Worm (Caenorhabditis elegans) whole organism, early embryonic: ENCODE data around the gene C01B10.3.

Experiments
- B0310.2 ChIP-seq: sonication (generic microtip); optimal IDR thresholded peaks from 2 replicates; lab custom pipeline; 2016; ENCODE audit warnings: mild to moderate bottlenecking, missing genetic modification characterization, missing compliant biosample characterization
- F13C5.2 ChIP-seq: sonication (generic microtip); optimal IDR thresholded peaks from 2 replicates; lab custom pipeline; 2017; ENCODE audit warnings: mild to moderate bottlenecking, missing genetic modification characterization, inconsistent platforms, missing compliant biosample characterization
- aly-1 ChIP-seq: sonication (generic microtip); optimal IDR thresholded peaks from 2 replicates; lab custom pipeline; 2016; ENCODE audit warnings: missing genetic modification characterization, missing compliant biosample characterization
- ama-1 ChIP-seq: fragments of 150-350 bp; optimal IDR thresholded peaks from 2 replicates; lab custom pipeline; 2014
- ceh-13 ChIP-seq: fragments of 200-800 bp; sonication (Bioruptor generic); optimal IDR thresholded peaks from 2 replicates; lab custom pipeline; 2018; ENCODE audit warnings: mild to moderate bottlenecking, missing genetic modification characterization, missing compliant biosample characterization
- ceh-36 ChIP-seq: sonication (generic microtip); optimal IDR thresholded peaks from 2 replicates; lab custom pipeline; 2016; ENCODE audit warnings: missing genetic modification characterization, inconsistent platforms, missing compliant biosample characterization
- ets-7 ChIP-seq: sonication (generic microtip); optimal IDR thresholded peaks from 2 replicates; lab custom pipeline; 2016; ENCODE audit warnings: missing genotype, missing genetic modification characterization, missing compliant biosample characterization
- flt-1 ChIP-seq: fragments of 200-800 bp; sonication (Bioruptor generic); IDR thresholded peaks from 2 replicates; pipeline ENCODE4 v1.3.6; 2022; ENCODE audit warnings: missing genetic modification characterization, missing compliant biosample characterization
- hnd-1 ChIP-seq: sonication (generic microtip); optimal IDR thresholded peaks from 2 replicates; lab custom pipeline; 2016; ENCODE audit warnings: missing genetic modification characterization, missing compliant biosample characterization
- scrt-1 ChIP-seq: fragments of 200-800 bp; sonication (Bioruptor generic); IDR thresholded peaks from 2 replicates; pipeline ENCODE4 v1.3.6; 2022; ENCODE audit warnings: missing genetic modification characterization, missing compliant biosample characterization
- sea-1 ChIP-seq: fragments of 200-800 bp; sonication (Bioruptor generic); conservative IDR thresholded peaks from 2 replicates; pipeline ENCODE4 v1.3.6; 2022; ENCODE audit warnings: missing genetic modification characterization, missing compliant biosample characterization
- tbx-11 ChIP-seq: fragments of 200-800 bp; sonication (Bioruptor generic); IDR thresholded peaks from 2 replicates; pipeline ENCODE4 v1.3.6; 2022; ENCODE audit warnings: missing genetic modification characterization, missing compliant biosample characterization
- tra-4 ChIP-seq: sonication (generic microtip); optimal IDR thresholded peaks from 2 replicates; lab custom pipeline; 2017; ENCODE audit warnings: missing genetic modification characterization, missing compliant biosample characterization

DNA sequence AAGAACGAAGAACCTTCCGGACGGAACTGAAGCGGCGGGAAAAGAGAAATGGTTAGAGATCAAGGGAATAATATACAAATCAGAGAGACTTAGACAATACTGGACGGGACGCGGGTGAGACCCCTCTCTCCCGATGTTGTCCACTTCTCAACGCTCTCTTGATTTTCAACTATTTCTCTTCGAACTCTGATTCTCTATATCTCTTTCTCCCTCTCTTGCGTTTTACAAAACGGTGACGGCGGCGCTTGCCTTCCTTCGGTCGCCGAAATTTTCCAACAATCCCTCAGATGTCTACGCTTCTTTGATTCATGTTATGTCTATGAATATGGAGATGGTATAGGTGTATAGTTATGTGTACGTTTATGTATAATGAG lies 44.4 kb downstream of the C01B10.3 start:
- no peak for TF ChIP-seq ets-7
- TF ChIP-seq hnd-1 = no peak
- TF ChIP-seq flt-1 (GFP tag; lab: Robert Waterston, UW) = no peak
- no peak for TF ChIP-seq sea-1 (GFP tag; lab: Robert Waterston, UW)
- TF ChIP-seq B0310.2 (tag; lab: Kevin White, UChicago) = no peak
- no peak for TF ChIP-seq ceh-36 (tag; lab: Kevin White, UChicago)
- no peak for TF ChIP-seq F13C5.2 (tag; lab: Kevin White, UChicago)
- TF ChIP-seq ama-1 = no peak
- TF ChIP-seq tbx-11 = no peak
- no peak for TF ChIP-seq tra-4 (tag; lab: Kevin White, UChicago)
- TF ChIP-seq scrt-1 (GFP tag; lab: Robert Waterston, UW) = no peak
- TF ChIP-seq ceh-13 (GFP tag; lab: Kevin White, UChicago) = no peak
- no peak for TF ChIP-seq aly-1
